Fruit fly (Drosophila melanogaster) whole organism, embryonic: Measurements from ENCODE around the gene cic.

ENCODE experiments used
- CG10147 ChIP-seq: fragments of 200-800 bp; sonication (Bioruptor generic); optimal IDR thresholded peaks from 2 replicates; lab custom pipeline; 2019; ENCODE audit warnings: missing biosample characterization, mild to moderate bottlenecking, missing genetic modification characterization, moderate library complexity
- CG10431 ChIP-seq: fragments of 200-800 bp; sonication (Bioruptor generic); optimal IDR thresholded peaks from 3 replicates; lab custom pipeline; 2018; ENCODE audit warnings: missing biosample characterization, mild to moderate bottlenecking, missing genetic modification characterization
- CG10543 ChIP-seq: fragments of 200-800 bp; sonication (Bioruptor generic); optimal IDR thresholded peaks from 3 replicates; lab custom pipeline; 2017; ENCODE audit warnings: missing biosample characterization, mild to moderate bottlenecking, missing genetic modification characterization, moderate library complexity
- CG12219 ChIP-seq: fragments of 200-800 bp; sonication (Bioruptor generic); optimal IDR thresholded peaks from 3 replicates; lab custom pipeline; 2018; ENCODE audit warnings: missing biosample characterization, mild to moderate bottlenecking, missing genetic modification characterization
- CG13424 ChIP-seq: fragments of 200-800 bp; sonication (Bioruptor generic); optimal IDR thresholded peaks from 2 replicates; lab custom pipeline; 2019; ENCODE audit warnings: missing biosample characterization, mild to moderate bottlenecking, missing genetic modification characterization, moderate library complexity
- CG1647 ChIP-seq: fragments of 200-800 bp; sonication (Bioruptor generic); optimal IDR thresholded peaks from 3 replicates; lab custom pipeline; 2016; ENCODE audit warnings: missing biosample characterization, missing genetic modification characterization
- CG31441 ChIP-seq: fragments of 200-800 bp; sonication (Bioruptor generic); IDR thresholded peaks from 2 replicates; pipeline ENCODE4 v1.3.6; 2022; ENCODE audit warnings: missing biosample characterization, missing genetic modification characterization
- CG34224 ChIP-seq: fragments of 200-800 bp; sonication (Bioruptor generic); IDR thresholded peaks from 3 replicates; pipeline ENCODE4 v1.3.6; 2022; ENCODE audit warnings: missing biosample characterization, missing genetic modification characterization; ENCODE audit not compliant: partially characterized antibody
- CG34376 ChIP-seq: fragments of 200-800 bp; sonication (Bioruptor generic); optimal IDR thresholded peaks from 2 replicates; lab custom pipeline; 2018; ENCODE audit warnings: missing biosample characterization, mild to moderate bottlenecking, missing genetic modification characterization
- CG5953 ChIP-seq: fragments of 200-800 bp; sonication (Bioruptor generic); IDR thresholded peaks from 2 replicates; pipeline ENCODE4 v1.3.6; 2022; ENCODE audit warnings: missing biosample characterization, missing genetic modification characterization
- CG6272 ChIP-seq: fragments of 200-800 bp; sonication (Bioruptor generic); IDR thresholded peaks from 2 replicates; pipeline ENCODE4 v1.3.6; 2022; ENCODE audit warnings: missing biosample characterization, missing genetic modification characterization
- CG8359 ChIP-seq: fragments of 200-800 bp; sonication (Bioruptor generic); optimal IDR thresholded peaks from 2 replicates; lab custom pipeline; 2017; ENCODE audit warnings: missing biosample characterization, mild to moderate bottlenecking, missing genetic modification characterization, borderline replicate concordance
- CG8924 ChIP-seq: fragments of 200-800 bp; optimal IDR thresholded peaks from 3 replicates; lab custom pipeline; 2019; ENCODE audit warnings: missing biosample characterization, mild to moderate bottlenecking, missing genetic modification characterization, moderate library complexity
- E2f1 ChIP-seq: fragments of 200-800 bp; sonication (Bioruptor generic); IDR thresholded peaks from 2 replicates; pipeline ENCODE4 v1.3.6; 2022; ENCODE audit warnings: missing biosample characterization, missing genetic modification characterization
- Fer1 ChIP-seq: fragments of 200-800 bp; sonication (Bioruptor generic); optimal IDR thresholded peaks from 2 replicates; lab custom pipeline; 2017; ENCODE audit warnings: missing biosample characterization, mild to moderate bottlenecking, missing genetic modification characterization
- HmgZ ChIP-seq: fragments of 200-800 bp; sonication (Bioruptor generic); optimal IDR thresholded peaks from 2 replicates; lab custom pipeline; 2018; ENCODE audit warnings: missing biosample characterization, mild to moderate bottlenecking, missing genetic modification characterization
- Optix ChIP-seq: fragments of 200-800 bp; sonication (Bioruptor generic); IDR thresholded peaks from 3 replicates; pipeline ENCODE4 v1.3.6; 2022; ENCODE audit warnings: missing biosample characterization, missing genetic modification characterization
- Pdp1 ChIP-seq, 2 experiments: fragments of 200-800 bp; sonication (Bioruptor generic); optimal IDR thresholded peaks; 3 replicates each; lab custom pipeline; 2016; ENCODE audit warnings: missing biosample characterization in 2 of 2, missing genetic modification characterization in 2 of 2, mild to moderate bottlenecking in 1 of 2, moderate library complexity in 1 of 2
- Sry-β ChIP-seq: fragments of 200-800 bp; sonication (Bioruptor generic); optimal IDR thresholded peaks from 2 replicates; lab custom pipeline; 2018; ENCODE audit warnings: missing biosample characterization, mild to moderate bottlenecking, missing genetic modification characterization, moderate library complexity
- Stat92E ChIP-seq, 3 experiments: fragments of >200 bp in 2 of 3; fragments of 200-800 bp in 1 of 3; sonication (Bioruptor generic) in 1 of 3; optimal IDR thresholded peaks; 2 replicates each; lab custom pipeline; 2017 to 2019; ENCODE audit warnings: missing biosample characterization in 3 of 3, missing genetic modification characterization in 3 of 3, mild to moderate bottlenecking in 1 of 3, moderate library complexity in 1 of 3
- Xbp1 ChIP-seq: fragments of 200-800 bp; sonication (Bioruptor generic); optimal IDR thresholded peaks from 3 replicates; lab custom pipeline; 2016; ENCODE audit warnings: missing biosample characterization, mild to moderate bottlenecking, missing genetic modification characterization
- cad ChIP-seq: fragments of >200 bp; optimal IDR thresholded peaks from 2 replicates; lab custom pipeline; 2017; ENCODE audit warnings: missing biosample characterization, missing genetic modification characterization
- chinmo ChIP-seq: fragments of 200-800 bp; sonication (Bioruptor generic); IDR thresholded peaks from 4 replicates; pipeline ENCODE4 v1.3.6; 2022; ENCODE audit warnings: missing biosample characterization, missing genetic modification characterization; ENCODE audit not compliant: partially characterized antibody
- chn ChIP-seq: fragments of 200-800 bp; sonication (Bioruptor generic); optimal IDR thresholded peaks from 2 replicates; lab custom pipeline; 2016; ENCODE audit warnings: missing biosample characterization, missing genetic modification characterization
- crol ChIP-seq: fragments of 200-800 bp; sonication (Bioruptor generic); IDR thresholded peaks from 2 replicates; pipeline ENCODE4 v1.3.6; 2022; ENCODE audit warnings: missing biosample characterization, missing genetic modification characterization
- fd96Cb ChIP-seq: fragments of 200-800 bp; sonication (Bioruptor generic); optimal IDR thresholded peaks from 2 replicates; lab custom pipeline; 2018; ENCODE audit warnings: missing biosample characterization, mild to moderate bottlenecking, missing genetic modification characterization, moderate library complexity
- fru ChIP-seq: fragments of >200 bp; optimal IDR thresholded peaks from 2 replicates; lab custom pipeline; 2017
- grn ChIP-seq: fragments of 200-800 bp; sonication (Bioruptor generic); optimal IDR thresholded peaks from 3 replicates; lab custom pipeline; 2017; ENCODE audit warnings: missing biosample characterization, missing genetic modification characterization
- ind ChIP-seq: fragments of 200-800 bp; sonication (Bioruptor generic); optimal IDR thresholded peaks from 3 replicates; lab custom pipeline; 2016; ENCODE audit warnings: missing biosample characterization, missing genetic modification characterization
- insv ChIP-seq, 2 experiments: fragments of 200-800 bp; sonication (Bioruptor generic); optimal IDR thresholded peaks; 3 replicates each; lab custom pipeline; 2016 to 2018; ENCODE audit warnings: missing biosample characterization in 2 of 2, missing genetic modification characterization in 2 of 2
- jing ChIP-seq: fragments of 200-800 bp; sonication (Bioruptor generic); optimal IDR thresholded peaks from 2 replicates; lab custom pipeline; 2018; ENCODE audit warnings: missing biosample characterization, mild to moderate bottlenecking, missing genetic modification characterization
- lmd ChIP-seq: fragments of 200-800 bp; sonication (Bioruptor generic); IDR thresholded peaks from 2 replicates; pipeline ENCODE4 v1.3.6; 2022; ENCODE audit warnings: missing biosample characterization, missing genetic modification characterization
- luna ChIP-seq: fragments of 200-800 bp; sonication (Bioruptor generic); optimal IDR thresholded peaks from 2 replicates; lab custom pipeline; 2016; ENCODE audit warnings: missing biosample characterization, missing genetic modification characterization
- mirr ChIP-seq: fragments of 200-800 bp; sonication (Bioruptor generic); optimal IDR thresholded peaks from 3 replicates; lab custom pipeline; 2018; ENCODE audit warnings: missing biosample characterization, mild to moderate bottlenecking, missing genetic modification characterization
- nmo ChIP-seq: fragments of 200-800 bp; sonication (Bioruptor generic); optimal IDR thresholded peaks from 2 replicates; lab custom pipeline; 2018; ENCODE audit warnings: missing biosample characterization, mild to moderate bottlenecking, missing genetic modification characterization, moderate library complexity
- oc ChIP-seq: fragments of 200-800 bp; sonication (Bioruptor generic); optimal IDR thresholded peaks from 2 replicates; lab custom pipeline; 2018; ENCODE audit warnings: missing biosample characterization, mild to moderate bottlenecking, missing genetic modification characterization, moderate library complexity
- pan ChIP-seq, 4 experiments: fragments of >200 bp in 3 of 4; fragments of 200-800 bp in 1 of 4; sonication (Bioruptor generic) in 1 of 4; optimal IDR thresholded peaks in 3 of 4; IDR thresholded peaks in 1 of 4; 2 replicates each; pipeline versions ENCODE4 v1.3.6 to Lab custom; 2017 to 2022; ENCODE audit warnings: missing biosample characterization in 2 of 4, missing genetic modification characterization in 2 of 4, mixed read lengths in 1 of 4
- pho ChIP-seq: fragments of 200-800 bp; sonication (Bioruptor generic); optimal IDR thresholded peaks from 2 replicates; lab custom pipeline; 2016; ENCODE audit warnings: missing biosample characterization, missing genetic modification characterization
- rib ChIP-seq: fragments of 200-800 bp; sonication (Bioruptor generic); IDR thresholded peaks from 2 replicates; pipeline ENCODE4 v1.3.6; 2022; ENCODE audit warnings: missing biosample characterization, missing genetic modification characterization
- sens ChIP-seq: fragments of 200-800 bp; sonication (Bioruptor generic); peaks from one replicate; lab custom pipeline; 2016; ENCODE audit warnings: missing biosample characterization, missing genetic modification characterization
- slbo ChIP-seq: fragments of 200-800 bp; sonication (Bioruptor generic); IDR thresholded peaks from 2 replicates; pipeline ENCODE4 v1.3.6; 2022; ENCODE audit warnings: missing biosample characterization, missing genetic modification characterization
- sr ChIP-seq: fragments of 200-800 bp; sonication (Bioruptor generic); IDR thresholded peaks from 3 replicates; pipeline ENCODE4 v1.3.6; 2022; ENCODE audit warnings: missing biosample characterization, missing genetic modification characterization
- stc ChIP-seq: fragments of 200-800 bp; sonication (Bioruptor generic); IDR thresholded peaks from 2 replicates; pipeline ENCODE4 v1.3.6; 2022; ENCODE audit warnings: missing biosample characterization, missing genetic modification characterization
- trh ChIP-seq: fragments of 200-800 bp; sonication (Bioruptor generic); optimal IDR thresholded peaks from 2 replicates; lab custom pipeline; 2016; ENCODE audit warnings: missing biosample characterization, missing genetic modification characterization

The cic gene

DNA sequence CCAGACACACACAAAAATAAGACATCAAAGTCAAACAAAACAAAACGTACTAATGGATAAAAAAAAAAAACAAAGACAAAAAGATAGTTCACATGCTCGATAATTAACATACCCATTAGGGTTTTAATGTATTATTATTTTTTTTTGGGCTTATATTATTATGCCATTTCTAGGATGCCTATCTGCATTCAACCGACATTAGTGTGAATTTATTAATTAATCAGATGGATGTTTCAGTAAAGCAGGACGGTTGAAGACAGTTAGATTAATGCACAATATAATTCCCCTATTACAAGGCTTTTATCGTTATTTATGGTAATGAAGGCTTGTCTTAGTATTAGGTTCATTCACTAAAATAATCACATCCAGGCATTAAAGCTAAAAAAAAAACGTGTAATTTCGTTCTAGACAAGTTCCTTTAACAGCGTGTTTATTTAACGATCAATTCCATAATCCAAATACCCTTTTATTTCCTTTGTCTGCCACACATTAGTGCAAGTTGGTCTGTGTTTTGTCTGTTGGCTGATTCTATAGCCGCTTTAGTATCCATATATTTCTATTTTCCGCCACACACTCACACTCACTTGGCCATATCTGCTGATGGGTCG lies 12.8 kb downstream of the cic start (continued):
- 0 out of 2 replicates have a peak, but pooled peaks have one; percentile 23 for TF ChIP-seq slbo (GFP tag; lab: Robert Waterston, UW)
- TF ChIP-seq cad (GFP tag; lab: Kevin White, UChicago) = no peak
- TF ChIP-seq stc (GFP tag; lab: Robert Waterston, UW) = no peak
- TF ChIP-seq CG6272 (GFP tag; lab: Robert Waterston, UW) = no peak
- TF ChIP-seq fd96Cb (tag; lab: Kevin White, UChicago) = peak; percentile 4
- no peak for TF ChIP-seq insv (GFP tag; optimal IDR thresholded peaks at IDR 0.05; lab: Kevin White, UChicago)
- no peak for TF ChIP-seq pan (optimal IDR thresholded peaks at IDR 0.05; lab: Kevin White, UChicago)
- no peak for TF ChIP-seq pan (GFP tag; optimal IDR thresholded peaks at IDR 0.05 in 1 of 2, IDR thresholded peaks at IDR 0.05 in 1 of 2)
- TF ChIP-seq pho (GFP tag; lab: Kevin White, UChicago) = no peak
- no peak for TF ChIP-seq CG12219
- TF ChIP-seq CG10147 (GFP tag; lab: Kevin White, UChicago) = peak; percentile 11
- peak; percentile 35; the same call in 1 of the 2 replicates for TF ChIP-seq CG31441 (GFP tag; lab: Robert Waterston, UW)
- TF ChIP-seq Optix (GFP tag; lab: Robert Waterston, UW) = no peak
- TF ChIP-seq CG13424 (tag; lab: Kevin White, UChicago) = peak; percentile 29
- TF ChIP-seq CG10431 = no peak
- TF ChIP-seq nmo = peak; percentile 34
- TF ChIP-seq CG8359 (GFP tag; lab: Kevin White, UChicago) = no peak
- peak; percentile 12; the same call in 1 of the 2 replicates for TF ChIP-seq lmd (GFP tag; lab: Robert Waterston, UW)

DNA sequence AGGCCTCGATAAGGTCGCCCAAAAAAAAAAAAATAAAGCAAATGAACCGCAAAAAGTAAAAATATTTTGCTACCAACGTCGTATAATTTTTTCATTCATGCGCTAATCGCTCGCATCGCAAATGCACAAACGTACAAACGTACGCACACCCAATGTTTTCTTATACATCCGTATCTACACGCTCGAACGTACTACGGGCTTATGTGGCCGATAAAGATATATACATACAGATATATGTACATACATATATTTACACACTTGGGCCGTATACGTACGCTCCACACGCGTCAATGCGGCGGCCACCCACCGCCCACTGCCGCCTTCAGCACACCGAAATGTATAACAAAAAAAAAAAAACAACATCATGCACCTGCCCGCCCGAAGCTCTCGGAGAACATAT lies 13.4 kb downstream of the cic start:
- TF ChIP-seq fru (lab: Kevin White, UChicago) (no peak), E2f1 (GFP tag; lab: Robert Waterston, UW) (0 out of 2 replicates have a peak, but pooled peaks have one; percentile 17), HmgZ (tag; lab: Kevin White, UChicago) (peak; percentile 12), ind (GFP tag; lab: Kevin White, UChicago) (no peak), CG8924 (tag; lab: Kevin White, UChicago) (no peak), chinmo (GFP tag; lab: Robert Waterston, UW) (peak; percentile 80; the same call in 2 of the 4 replicates), jing (GFP tag; lab: Kevin White, UChicago) (no peak), sr (peak; percentile 82), CG1647 (GFP tag; lab: Kevin White, UChicago) (no peak), CG5953 (no peak), mirr (no peak), CG34376 (GFP tag; lab: Kevin White, UChicago) (peak; percentile 31), Pdp1 (GFP tag; optimal IDR thresholded peaks at IDR 0.05; lab: Kevin White, UChicago) (peak in 1 of 2 experiments; percentile 14), crol (GFP tag; lab: Robert Waterston, UW) (peak; percentile 55), CG10543 (GFP tag; lab: Kevin White, UChicago) (peak; percentile 8), Xbp1 (GFP tag; lab: Kevin White, UChicago) (no peak), Stat92E (GFP tag; optimal IDR thresholded peaks at IDR 0.05; lab: Kevin White, UChicago) (peak in 1 of 3 experiments; percentile 44), luna (GFP tag; lab: Kevin White, UChicago) (no peak), chn (GFP tag; lab: Kevin White, UChicago) (no peak), Fer1 (peak; percentile 7), grn (peak; percentile 32), trh (GFP tag; lab: Kevin White, UChicago) (no peak), CG34224 (peak; percentile 16; the same call in 1 of the 3 replicates), oc (tag; lab: Kevin White, UChicago) (no peak), rib (GFP tag; lab: Robert Waterston, UW) (peak; percentile 20; the same call in 1 of the 2 replicates), sens (peak; percentile 56), Sry-β (GFP tag; lab: Kevin White, UChicago) (no peak)
